Worm (Caenorhabditis elegans) whole organism, L4 larva: ENCODE data around the gene D1014.4.

Source experiments
- ama-1 ChIP-seq: fragments of 150-350 bp; optimal IDR thresholded peaks from 2 replicates; lab custom pipeline; 2014; ENCODE audit warnings: inconsistent platforms, mixed read lengths
- egl-27 ChIP-seq: sonication (generic microtip); optimal IDR thresholded peaks from 3 replicates; lab custom pipeline; 2017; ENCODE audit warnings: missing biosample characterization, missing genetic modification reagents, missing genetic modification characterization
- lin-13 ChIP-seq: fragments of 150-350 bp; optimal IDR thresholded peaks from 2 replicates; lab custom pipeline; 2014; ENCODE audit warnings: missing biosample characterization, missing genetic modification reagents, missing genetic modification characterization
- nhr-11 ChIP-seq: fragments of 150-350 bp; optimal IDR thresholded peaks from 2 replicates; lab custom pipeline; 2014; ENCODE audit warnings: missing biosample characterization, missing genetic modification characterization
- skn-1 ChIP-seq: fragments of 150-350 bp; optimal IDR thresholded peaks from 2 replicates; lab custom pipeline; 2014; ENCODE audit warnings: missing biosample characterization, missing genetic modification characterization

ce11 chrV:8159629-8160028, 26.6 kb downstream of the D1014.4 start, which contains the start of gene F20D6.6:
- TF ChIP-seq skn-1 (tag; lab: Kevin White, UChicago) (no peak), nhr-11 (tag; lab: Kevin White, UChicago) (no peak), ama-1 (lab: Kevin White, UChicago) (no peak), egl-27 (tag; lab: Kevin White, UChicago) (no peak), lin-13 (GFP tag; lab: Kevin White, UChicago) (no peak)
